Fruit fly (Drosophila melanogaster) whole organism, embryonic: ENCODE measurements around the gene CG13373.

Source experiments
- Ada2b ChIP-seq: fragments of 200-800 bp; sonication (Bioruptor generic); IDR thresholded peaks from 2 replicates; pipeline ENCODE4 v1.3.6; 2022; ENCODE audit warnings: missing biosample characterization, missing genetic modification characterization
- Antp ChIP-seq: fragments of 200-800 bp; sonication (Bioruptor generic); optimal IDR thresholded peaks from 3 replicates; lab custom pipeline; 2016; ENCODE audit warnings: missing biosample characterization, missing genetic modification characterization
- Blimp-1 ChIP-seq: fragments of 200-800 bp; sonication (Bioruptor generic); optimal IDR thresholded peaks from 3 replicates; lab custom pipeline; 2018; ENCODE audit warnings: missing biosample characterization, missing genetic modification characterization, mild to moderate bottlenecking, moderate library complexity, missing genetic modification reagents
- C15 ChIP-seq: fragments of 200-800 bp; sonication (Bioruptor generic); IDR thresholded peaks from 3 replicates; pipeline ENCODE4 v1.3.6; 2022; ENCODE audit warnings: missing biosample characterization, missing genetic modification characterization
- CG10431 ChIP-seq: fragments of 200-800 bp; sonication (Bioruptor generic); optimal IDR thresholded peaks from 3 replicates; lab custom pipeline; 2018; ENCODE audit warnings: missing biosample characterization, mild to moderate bottlenecking, missing genetic modification characterization
- CG11093 ChIP-seq: fragments of 200-800 bp; sonication (Bioruptor generic); IDR thresholded peaks from 3 replicates; pipeline ENCODE4 v1.3.6; 2022; ENCODE audit warnings: missing biosample characterization, missing genetic modification characterization
- CG11247 ChIP-seq: fragments of 200-800 bp; sonication (Bioruptor generic); IDR thresholded peaks from 2 replicates; pipeline ENCODE4 v1.3.6; 2022; ENCODE audit warnings: missing biosample characterization, missing genetic modification characterization
- CG11398 ChIP-seq: fragments of 200-800 bp; sonication (Bioruptor generic); optimal IDR thresholded peaks from 2 replicates; lab custom pipeline; 2016; ENCODE audit warnings: missing biosample characterization, missing genetic modification characterization
- CG11723 ChIP-seq: fragments of 200-800 bp; sonication (Bioruptor generic); optimal IDR thresholded peaks from 2 replicates; lab custom pipeline; 2017; ENCODE audit warnings: missing biosample characterization, mild to moderate bottlenecking, missing genetic modification characterization
- CG12219 ChIP-seq: fragments of 200-800 bp; sonication (Bioruptor generic); optimal IDR thresholded peaks from 3 replicates; lab custom pipeline; 2018; ENCODE audit warnings: missing biosample characterization, mild to moderate bottlenecking, missing genetic modification characterization
- CG12299 ChIP-seq: fragments of 200-800 bp; sonication (Bioruptor generic); optimal IDR thresholded peaks from 2 replicates; lab custom pipeline; 2018; ENCODE audit warnings: missing biosample characterization, mild to moderate bottlenecking, missing genetic modification characterization
- CG12942 ChIP-seq: fragments of 200-800 bp; sonication (Bioruptor generic); optimal IDR thresholded peaks from 3 replicates; lab custom pipeline; 2016; ENCODE audit warnings: missing biosample characterization, missing genetic modification characterization
- CG14667 ChIP-seq: fragments of 200-800 bp; sonication (Bioruptor generic); IDR thresholded peaks from 2 replicates; pipeline ENCODE4 v1.3.6; 2022; ENCODE audit warnings: missing biosample characterization, missing genetic modification characterization
- CG15514 ChIP-seq: fragments of 200-800 bp; sonication (Bioruptor generic); optimal IDR thresholded peaks from 3 replicates; lab custom pipeline; 2017; ENCODE audit warnings: missing biosample characterization, missing genetic modification characterization, mild to moderate bottlenecking, moderate library complexity, missing genetic modification reagents
- CG16813 ChIP-seq: fragments of 200-800 bp; sonication (Bioruptor generic); IDR thresholded peaks from 3 replicates; pipeline ENCODE4 v1.3.6; 2022; ENCODE audit warnings: missing biosample characterization, missing genetic modification characterization; ENCODE audit not compliant: partially characterized antibody
- CG4282 ChIP-seq: fragments of 200-800 bp; sonication (Bioruptor generic); optimal IDR thresholded peaks from 2 replicates; lab custom pipeline; 2016; ENCODE audit warnings: missing biosample characterization, missing genetic modification characterization
- CG4730 ChIP-seq: fragments of 200-800 bp; sonication (Bioruptor generic); IDR thresholded peaks from 2 replicates; pipeline ENCODE4 v1.3.6; 2022; ENCODE audit warnings: missing biosample characterization, missing genetic modification characterization
- CG4854 ChIP-seq: fragments of 200-800 bp; sonication (Bioruptor generic); optimal IDR thresholded peaks from 2 replicates; lab custom pipeline; 2016; ENCODE audit warnings: missing biosample characterization, missing genetic modification characterization, inconsistent platforms
- CG5245 ChIP-seq: fragments of 200-800 bp; sonication (Bioruptor generic); optimal IDR thresholded peaks from 3 replicates; lab custom pipeline; 2016; ENCODE audit warnings: missing biosample characterization, missing genetic modification characterization
- CG7745 ChIP-seq: fragments of 200-800 bp; sonication (Bioruptor generic); optimal IDR thresholded peaks from 2 replicates; lab custom pipeline; 2018; ENCODE audit warnings: missing biosample characterization, mild to moderate bottlenecking, missing genetic modification characterization, moderate library complexity
- CG7987 ChIP-seq: fragments of 200-800 bp; sonication (Bioruptor generic); optimal IDR thresholded peaks from 2 replicates; lab custom pipeline; 2018; ENCODE audit warnings: missing biosample characterization, mild to moderate bottlenecking, missing genetic modification characterization, moderate library complexity
- CG8089 ChIP-seq: fragments of 200-800 bp; sonication (Bioruptor generic); optimal IDR thresholded peaks from 3 replicates; lab custom pipeline; 2016; ENCODE audit warnings: missing biosample characterization, missing genetic modification characterization
- Ets65A ChIP-seq: fragments of 200-800 bp; sonication (Bioruptor generic); peaks from one replicate; lab custom pipeline; 2016; ENCODE audit warnings: missing biosample characterization, missing genetic modification characterization
- Ets97D ChIP-seq: fragments of 200-800 bp; sonication (Bioruptor generic); optimal IDR thresholded peaks from 3 replicates; lab custom pipeline; 2016; ENCODE audit warnings: missing biosample characterization, missing genetic modification characterization
- GATAe ChIP-seq: fragments of 200-800 bp; sonication (Bioruptor generic); conservative IDR thresholded peaks from 2 replicates; pipeline ENCODE4 v1.3.6; 2022; ENCODE audit warnings: missing biosample characterization, missing genetic modification characterization
- HLH54F ChIP-seq: fragments of 200-800 bp; sonication (Bioruptor generic); optimal IDR thresholded peaks from 3 replicates; lab custom pipeline; 2016; ENCODE audit warnings: missing biosample characterization, missing genetic modification characterization
- Hmx ChIP-seq: fragments of 200-800 bp; sonication (Bioruptor generic); optimal IDR thresholded peaks from 2 replicates; lab custom pipeline; 2016; ENCODE audit warnings: missing biosample characterization, missing genetic modification characterization
- MBD-R2 ChIP-seq: fragments of 200-800 bp; sonication (Bioruptor generic); IDR thresholded peaks from 2 replicates; pipeline ENCODE4 v1.3.6; 2022; ENCODE audit warnings: missing biosample characterization, missing genetic modification characterization
- Max ChIP-seq: fragments of 200-800 bp; sonication (Bioruptor generic); optimal IDR thresholded peaks from 2 replicates; lab custom pipeline; 2016; ENCODE audit warnings: missing biosample characterization, mild to moderate bottlenecking, missing genetic modification characterization
- Nf-YA ChIP-seq: fragments of 200-800 bp; sonication (Bioruptor generic); IDR thresholded peaks from 2 replicates; pipeline ENCODE4 v1.3.6; 2022; ENCODE audit warnings: missing biosample characterization, missing genetic modification characterization
- Nf-YC ChIP-seq: fragments of 200-800 bp; optimal IDR thresholded peaks from 3 replicates; lab custom pipeline; 2019; ENCODE audit warnings: missing biosample characterization, mild to moderate bottlenecking, missing genetic modification characterization, moderate library complexity
- Oaz ChIP-seq: fragments of 200-800 bp; sonication (Bioruptor generic); IDR thresholded peaks from 2 replicates; pipeline ENCODE4 v1.3.6; 2022; ENCODE audit warnings: missing biosample characterization, missing genetic modification characterization
- Poxn ChIP-seq: fragments of 200-800 bp; sonication (Bioruptor generic); IDR thresholded peaks from 2 replicates; pipeline ENCODE4 v1.3.6; 2022; ENCODE audit warnings: missing biosample characterization, missing genetic modification characterization
- Sin3A ChIP-seq: fragments of >200 bp; optimal IDR thresholded peaks from 2 replicates; lab custom pipeline; 2018
- croc ChIP-seq: fragments of 200-800 bp; sonication (Bioruptor generic); conservative IDR thresholded peaks from 3 replicates; pipeline ENCODE4 v1.3.6; 2022; ENCODE audit warnings: missing biosample characterization, missing genetic modification characterization
- fd3F ChIP-seq: fragments of 200-800 bp; sonication (Bioruptor generic); optimal IDR thresholded peaks from 2 replicates; lab custom pipeline; 2018; ENCODE audit warnings: missing biosample characterization, mild to moderate bottlenecking, missing genetic modification characterization, moderate library complexity
- grau ChIP-seq: fragments of 200-800 bp; optimal IDR thresholded peaks from 3 replicates; lab custom pipeline; 2019; ENCODE audit warnings: missing biosample characterization, mild to moderate bottlenecking, missing genetic modification characterization, moderate library complexity
- hbn ChIP-seq: fragments of 200-800 bp; sonication (Bioruptor generic); IDR thresholded peaks from 2 replicates; pipeline ENCODE4 v1.3.6; 2022; ENCODE audit warnings: missing biosample characterization, missing genetic modification characterization; ENCODE audit not compliant: partially characterized antibody
- her ChIP-seq: fragments of 200-800 bp; sonication (Bioruptor generic); optimal IDR thresholded peaks from 2 replicates; lab custom pipeline; 2016; ENCODE audit warnings: missing biosample characterization, missing genetic modification characterization
- insv ChIP-seq, 2 experiments: fragments of 200-800 bp; sonication (Bioruptor generic); optimal IDR thresholded peaks; 3 replicates each; lab custom pipeline; 2016 to 2018; ENCODE audit warnings: missing biosample characterization in 2 of 2, missing genetic modification characterization in 2 of 2
- jing ChIP-seq: fragments of 200-800 bp; sonication (Bioruptor generic); optimal IDR thresholded peaks from 2 replicates; lab custom pipeline; 2018; ENCODE audit warnings: missing biosample characterization, mild to moderate bottlenecking, missing genetic modification characterization
- ken ChIP-seq: fragments of 200-800 bp; sonication (Bioruptor generic); IDR thresholded peaks from 3 replicates; pipeline ENCODE4 v1.3.6; 2022; ENCODE audit warnings: missing biosample characterization, missing genetic modification characterization
- knrl ChIP-seq: fragments of 200-800 bp; sonication (Bioruptor generic); IDR thresholded peaks from 3 replicates; pipeline ENCODE4 v1.3.6; 2022; ENCODE audit warnings: missing biosample characterization, missing genetic modification characterization; ENCODE audit not compliant: partially characterized antibody
- p53 ChIP-seq: fragments of 200-800 bp; sonication (Bioruptor generic); optimal IDR thresholded peaks from 2 replicates; lab custom pipeline; 2016; ENCODE audit warnings: missing biosample characterization, missing genetic modification characterization
- salm ChIP-seq: fragments of 200-800 bp; sonication (Bioruptor generic); optimal IDR thresholded peaks from 2 replicates; lab custom pipeline; 2018; ENCODE audit warnings: missing biosample characterization, mild to moderate bottlenecking, missing genetic modification characterization
- sna ChIP-seq: fragments of 200-800 bp; sonication (Bioruptor generic); IDR thresholded peaks from 2 replicates; pipeline ENCODE4 v1.3.6; 2022; ENCODE audit warnings: missing biosample characterization, missing genetic modification characterization; ENCODE audit not compliant: partially characterized antibody
- tio ChIP-seq: fragments of 200-800 bp; sonication (Bioruptor generic); optimal IDR thresholded peaks from 2 replicates; lab custom pipeline; 2017; ENCODE audit warnings: missing biosample characterization, missing genetic modification characterization, inconsistent platforms
- toy ChIP-seq: fragments of 200-800 bp; sonication (Bioruptor generic); IDR thresholded peaks from 2 replicates; pipeline ENCODE4 v1.3.6; 2022; ENCODE audit warnings: missing biosample characterization, missing genetic modification characterization
- unc-4 ChIP-seq: fragments of 200-800 bp; sonication (Bioruptor generic); IDR thresholded peaks from 2 replicates; pipeline ENCODE4 v1.3.6; 2022; ENCODE audit warnings: missing biosample characterization, missing genetic modification characterization; ENCODE audit not compliant: partially characterized antibody
- wor ChIP-seq: fragments of 200-800 bp; sonication (Bioruptor generic); IDR thresholded peaks from 2 replicates; pipeline ENCODE4 v1.3.6; 2022; ENCODE audit warnings: missing biosample characterization, missing genetic modification characterization

Gene CG13373

DNA sequence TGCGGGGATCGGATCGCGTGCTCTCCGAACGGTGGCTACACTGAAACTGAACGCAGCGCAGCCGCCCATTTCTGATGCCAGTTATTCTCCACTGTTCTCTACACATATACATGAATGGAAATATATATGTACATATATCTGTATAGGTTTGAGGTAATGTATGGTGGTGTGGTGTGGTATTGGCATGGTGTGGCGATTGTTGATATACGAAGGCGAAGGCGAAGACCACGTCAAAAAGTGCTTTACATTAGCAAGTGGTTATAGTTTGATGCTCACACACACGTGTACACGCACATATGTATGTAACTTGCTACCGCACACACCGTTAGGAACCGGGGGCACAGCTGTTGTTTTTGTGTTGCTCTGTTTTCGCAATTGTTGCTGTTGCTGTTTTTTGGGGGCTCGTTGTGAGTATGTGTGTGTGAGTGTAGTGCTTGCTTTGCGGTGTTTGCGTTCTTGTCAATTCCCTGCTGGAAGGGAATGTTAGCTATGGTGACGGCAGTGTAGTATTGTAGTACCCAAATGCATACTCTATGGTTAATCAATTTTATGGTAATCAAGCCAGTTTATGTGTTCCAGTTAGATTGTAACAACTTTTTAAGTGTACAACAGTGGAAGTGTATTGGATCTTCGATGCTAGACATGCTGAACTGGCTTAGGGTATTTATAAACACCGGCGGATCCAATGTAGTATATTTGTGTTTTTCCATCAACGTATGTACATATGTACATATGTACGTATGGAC is 16.8 kb downstream of the CG13373 start, which contains the start of gene CG17896 (continued):
- TF ChIP-seq CG4730 (GFP tag; lab: Robert Waterston, UW): peak; percentile 97
- peak; percentile 98 for TF ChIP-seq Poxn (GFP tag; lab: Robert Waterston, UW)
- peak; percentile 93 for TF ChIP-seq Ets97D
- peak; percentile 89 for TF ChIP-seq CG11723 (GFP tag; lab: Kevin White, UChicago)
- TF ChIP-seq Ada2b (GFP tag; lab: Robert Waterston, UW): peak; percentile 99
- TF ChIP-seq CG14667 (GFP tag; lab: Robert Waterston, UW): peak; percentile 97
- TF ChIP-seq tio (GFP tag; lab: Kevin White, UChicago): no peak
- peak; percentile 96 for TF ChIP-seq ken (GFP tag; lab: Robert Waterston, UW)
- TF ChIP-seq unc-4 (GFP tag; lab: Robert Waterston, UW): no peak
- TF ChIP-seq CG4854 (GFP tag; lab: Kevin White, UChicago): peak; percentile 97
- peak; percentile 97 for TF ChIP-seq grau (tag; lab: Kevin White, UChicago)
- no peak for TF ChIP-seq sna (GFP tag; lab: Robert Waterston, UW)
- no peak for TF ChIP-seq Sin3A (lab: Kevin White, UChicago)
- TF ChIP-seq CG7745 (tag; lab: Kevin White, UChicago): peak; percentile 7
- TF ChIP-seq HLH54F (GFP tag; lab: Kevin White, UChicago): peak; percentile 99
- no peak for TF ChIP-seq CG16813
- peak; percentile 97 for TF ChIP-seq CG12942 (GFP tag; lab: Kevin White, UChicago)
- TF ChIP-seq Nf-YC (tag; lab: Kevin White, UChicago): peak; percentile 76
- TF ChIP-seq CG4282 (GFP tag; lab: Kevin White, UChicago): peak; percentile 96
- peak; percentile 99 for TF ChIP-seq Antp
- peak; percentile 97 for TF ChIP-seq Max (GFP tag; lab: Kevin White, UChicago)
- peak; percentile 98 for TF ChIP-seq CG11247
- peak; percentile 98 for TF ChIP-seq fd3F (GFP tag; lab: Kevin White, UChicago)
- TF ChIP-seq knrl (GFP tag; lab: Robert Waterston, UW): no peak
- TF ChIP-seq CG12219: peak; percentile 98
- TF ChIP-seq CG8089: peak; percentile 96
- TF ChIP-seq CG10431 (GFP tag; lab: Kevin White, UChicago): peak; percentile 53
- TF ChIP-seq CG5245: peak; percentile 95
- peak; percentile 96 for TF ChIP-seq toy (GFP tag; lab: Robert Waterston, UW)
- TF ChIP-seq insv (GFP tag; optimal IDR thresholded peaks at IDR 0.05; lab: Kevin White, UChicago): peak; percentile 35 to 67
- peak; percentile 94 for TF ChIP-seq Hmx (GFP tag; lab: Kevin White, UChicago)
- TF ChIP-seq Oaz (GFP tag; lab: Robert Waterston, UW): peak; percentile 96
- TF ChIP-seq CG11398: peak; percentile 98
- peak; percentile 91 for TF ChIP-seq croc (GFP tag; lab: Robert Waterston, UW)
- TF ChIP-seq Blimp-1: peak; percentile 92
- peak; percentile 94 for TF ChIP-seq CG15514 (GFP tag; lab: Kevin White, UChicago)
- TF ChIP-seq GATAe (GFP tag; lab: Robert Waterston, UW): peak; percentile 97
- TF ChIP-seq CG12299: peak; percentile 95
- peak; percentile 100 for TF ChIP-seq Ets65A (GFP tag; lab: Kevin White, UChicago)
- peak; percentile 95 for TF ChIP-seq CG7987 (GFP tag; lab: Kevin White, UChicago)
- TF ChIP-seq p53 (GFP tag; lab: Kevin White, UChicago): peak; percentile 94
- TF ChIP-seq C15 (GFP tag; lab: Robert Waterston, UW): peak; percentile 97
- peak; percentile 95 for TF ChIP-seq CG11093 (GFP tag; lab: Robert Waterston, UW)
- no peak for TF ChIP-seq hbn (GFP tag; lab: Robert Waterston, UW)
- TF ChIP-seq jing (GFP tag; lab: Kevin White, UChicago): peak; percentile 95
- peak; percentile 98 for TF ChIP-seq her (GFP tag; lab: Kevin White, UChicago)
- TF ChIP-seq salm (tag; lab: Kevin White, UChicago): peak; percentile 93
- peak; percentile 90 for TF ChIP-seq wor (GFP tag; lab: Robert Waterston, UW)
- TF ChIP-seq Nf-YA: peak; percentile 91
- peak; percentile 98 for TF ChIP-seq MBD-R2 (GFP tag; lab: Robert Waterston, UW)
